Worm (Caenorhabditis elegans): Measurements from ENCODE around the gene F35F11.2.

- TF ChIP-seq snpc-4 (tag; optimal IDR thresholded peaks at IDR 0.05) (no peak), dmd-4 (tag; optimal IDR thresholded peaks at IDR 0.05) (no peak), ama-1 (optimal IDR thresholded peaks at IDR 0.05) (no peak), skn-1 (tag; optimal IDR thresholded peaks at IDR 0.05) (no peak), unc-55 (GFP tag; optimal IDR thresholded peaks at IDR 0.05) (no peak), nhr-10 (tag; optimal IDR thresholded peaks at IDR 0.05) (no peak), aly-2 (tag; optimal IDR thresholded peaks at IDR 0.05) (no peak)
These were observed 11.9 kb upstream of the F35F11.2 start for ce11 chrIV:4028177-4028576.
